Fruit fly (Drosophila melanogaster) whole organism, embryonic: ENCODE measurements around the gene mxt.

ENCODE experiments used
- ATbp ChIP-seq: fragments of 200-800 bp; sonication (Bioruptor generic); optimal IDR thresholded peaks from 2 replicates; lab custom pipeline; 2017; ENCODE audit warnings: missing biosample characterization, mild to moderate bottlenecking, missing genetic modification characterization, missing genetic modification reagents
- Ada2b ChIP-seq: fragments of 200-800 bp; sonication (Bioruptor generic); IDR thresholded peaks from 2 replicates; pipeline ENCODE4 v1.3.6; 2022; ENCODE audit warnings: missing biosample characterization, missing genetic modification characterization
- CG10366 ChIP-seq: fragments of 200-800 bp; sonication (Bioruptor generic); IDR thresholded peaks from 2 replicates; pipeline ENCODE4 v1.3.6; 2022; ENCODE audit warnings: missing biosample characterization, missing genetic modification characterization
- CG11695 ChIP-seq: fragments of 200-800 bp; sonication (Bioruptor generic); IDR thresholded peaks from 3 replicates; pipeline ENCODE4 v1.3.6; 2022; ENCODE audit warnings: missing biosample characterization, missing genetic modification characterization
- CG12659 ChIP-seq: fragments of 200-800 bp; sonication (Bioruptor generic); optimal IDR thresholded peaks from 3 replicates; lab custom pipeline; 2017; ENCODE audit warnings: mild to moderate bottlenecking, missing biosample characterization, missing genetic modification reagents, missing genetic modification characterization
- CG12769 ChIP-seq: fragments of 200-800 bp; sonication (Bioruptor generic); optimal IDR thresholded peaks from 2 replicates; lab custom pipeline; 2019; ENCODE audit warnings: missing biosample characterization, mild to moderate bottlenecking, missing genetic modification characterization, moderate library complexity
- CG13424 ChIP-seq: fragments of 200-800 bp; sonication (Bioruptor generic); optimal IDR thresholded peaks from 2 replicates; lab custom pipeline; 2019; ENCODE audit warnings: missing biosample characterization, mild to moderate bottlenecking, missing genetic modification characterization, moderate library complexity
- CG15479 ChIP-seq: fragments of 200-800 bp; sonication (Bioruptor generic); optimal IDR thresholded peaks from 3 replicates; lab custom pipeline; 2019; ENCODE audit warnings: missing biosample characterization, mild to moderate bottlenecking, missing genetic modification characterization, moderate library complexity
- CG16863 ChIP-seq: fragments of 200-800 bp; sonication (Bioruptor generic); optimal IDR thresholded peaks from 3 replicates; lab custom pipeline; 2016; ENCODE audit warnings: missing biosample characterization, missing genetic modification characterization
- CG17612 ChIP-seq: fragments of 200-800 bp; sonication (Bioruptor generic); IDR thresholded peaks from 2 replicates; pipeline ENCODE4 v1.3.6; 2022; ENCODE audit warnings: missing biosample characterization, missing genetic modification characterization
- CG2712 ChIP-seq: fragments of 200-800 bp; optimal IDR thresholded peaks from 3 replicates; lab custom pipeline; 2019; ENCODE audit warnings: missing biosample characterization, mild to moderate bottlenecking, missing genetic modification characterization, moderate library complexity
- CG30403 ChIP-seq: fragments of 200-800 bp; sonication (Bioruptor generic); optimal IDR thresholded peaks from 3 replicates; lab custom pipeline; 2016; ENCODE audit warnings: missing biosample characterization, missing genetic modification characterization
- CG3163 ChIP-seq: fragments of 200-800 bp; sonication (Bioruptor generic); optimal IDR thresholded peaks from 3 replicates; lab custom pipeline; 2016; ENCODE audit warnings: missing biosample characterization, missing genetic modification characterization
- CG33557 ChIP-seq: fragments of 200-800 bp; sonication (Bioruptor generic); optimal IDR thresholded peaks from 2 replicates; lab custom pipeline; 2019; ENCODE audit warnings: missing biosample characterization, mild to moderate bottlenecking, missing genetic modification characterization, moderate library complexity
- CG8290 ChIP-seq, 3 experiments: fragments of 200-800 bp; sonication (Bioruptor generic); optimal IDR thresholded peaks; 2 replicates each; lab custom pipeline; 2016 to 2019; ENCODE audit warnings: missing biosample characterization in 3 of 3, missing genetic modification characterization in 3 of 3, mild to moderate bottlenecking in 2 of 3, moderate library complexity in 1 of 3
- Gug ChIP-seq: fragments of 200-800 bp; sonication (Bioruptor generic); IDR thresholded peaks from 4 replicates; pipeline ENCODE4 v1.3.6; 2022; ENCODE audit warnings: missing biosample characterization, missing genetic modification characterization
- HHEX ChIP-seq: fragments of 200-800 bp; sonication (Bioruptor generic); optimal IDR thresholded peaks from 3 replicates; lab custom pipeline; 2017; ENCODE audit warnings: missing biosample characterization, mild to moderate bottlenecking, missing genetic modification characterization, missing genetic modification reagents
- Hsf ChIP-seq: fragments of 200-800 bp; sonication (Bioruptor generic); optimal IDR thresholded peaks from 3 replicates; lab custom pipeline; 2016; ENCODE audit warnings: missing biosample characterization, missing genetic modification characterization
- Max ChIP-seq: fragments of 200-800 bp; sonication (Bioruptor generic); optimal IDR thresholded peaks from 2 replicates; lab custom pipeline; 2016; ENCODE audit warnings: missing biosample characterization, mild to moderate bottlenecking, missing genetic modification characterization
- Med ChIP-seq: fragments of 200-800 bp; sonication (Bioruptor generic); peaks from one replicate; lab custom pipeline; 2016; ENCODE audit warnings: missing biosample characterization, missing genetic modification characterization, mild to moderate bottlenecking, inconsistent platforms, moderate library complexity
- NC2β ChIP-seq: fragments of 200-800 bp; sonication (Bioruptor generic); optimal IDR thresholded peaks from 2 replicates; lab custom pipeline; 2016; ENCODE audit warnings: missing biosample characterization, missing genetic modification characterization
- Nf-YA ChIP-seq: fragments of 200-800 bp; sonication (Bioruptor generic); IDR thresholded peaks from 2 replicates; pipeline ENCODE4 v1.3.6; 2022; ENCODE audit warnings: missing biosample characterization, missing genetic modification characterization
- Nf-YB ChIP-seq: fragments of 200-800 bp; sonication (Bioruptor generic); optimal IDR thresholded peaks from 3 replicates; lab custom pipeline; 2019; ENCODE audit warnings: missing biosample characterization, mild to moderate bottlenecking, missing genetic modification characterization, moderate library complexity
- Pdp1 ChIP-seq, 2 experiments: fragments of 200-800 bp; sonication (Bioruptor generic); optimal IDR thresholded peaks; 3 replicates each; lab custom pipeline; 2016; ENCODE audit warnings: missing biosample characterization in 2 of 2, missing genetic modification characterization in 2 of 2, mild to moderate bottlenecking in 1 of 2, moderate library complexity in 1 of 2
- Rfx ChIP-seq: fragments of 200-800 bp; sonication (Bioruptor generic); IDR thresholded peaks from 2 replicates; pipeline ENCODE4 v1.3.6; 2022; ENCODE audit warnings: missing biosample characterization, missing genetic modification characterization
- Ssrp ChIP-seq: fragments of 200-800 bp; sonication (Bioruptor generic); optimal IDR thresholded peaks from 2 replicates; lab custom pipeline; 2018; ENCODE audit warnings: missing biosample characterization, mild to moderate bottlenecking, missing genetic modification characterization, moderate library complexity
- Trl ChIP-seq, 3 experiments: fragments of >200 bp in 2 of 3; fragments of 200-800 bp in 1 of 3; sonication (Bioruptor generic) in 1 of 3; optimal IDR thresholded peaks; 2 replicates in 1 of 3; 3 replicates in 2 of 3; lab custom pipeline; 2016 to 2017; ENCODE audit warnings: missing biosample characterization in 1 of 3, missing genetic modification characterization in 1 of 3
- bcd ChIP-seq: fragments of 200-800 bp; sonication (Bioruptor generic); optimal IDR thresholded peaks from 2 replicates; lab custom pipeline; 2017; ENCODE audit warnings: missing biosample characterization, mild to moderate bottlenecking, missing genetic modification characterization
- caup ChIP-seq: fragments of 200-800 bp; sonication (Bioruptor generic); optimal IDR thresholded peaks from 3 replicates; lab custom pipeline; 2017; ENCODE audit warnings: missing biosample characterization, mild to moderate bottlenecking, missing genetic modification characterization, moderate library complexity; ENCODE audit not compliant: severe bottlenecking
- cg ChIP-seq: fragments of 200-800 bp; sonication (Bioruptor generic); optimal IDR thresholded peaks from 3 replicates; lab custom pipeline; 2019; ENCODE audit warnings: missing biosample characterization, mild to moderate bottlenecking, missing genetic modification characterization, moderate library complexity
- ci ChIP-seq: fragments of 200-800 bp; sonication (Bioruptor generic); IDR thresholded peaks from 3 replicates; pipeline ENCODE4 v1.3.6; 2022; ENCODE audit warnings: missing biosample characterization, missing genetic modification characterization
- ewg ChIP-seq: fragments of 200-800 bp; sonication (Bioruptor generic); optimal IDR thresholded peaks from 3 replicates; lab custom pipeline; 2017; ENCODE audit warnings: mild to moderate bottlenecking, missing biosample characterization, missing genetic modification reagents, missing genetic modification characterization
- fd3F ChIP-seq: fragments of 200-800 bp; sonication (Bioruptor generic); optimal IDR thresholded peaks from 2 replicates; lab custom pipeline; 2018; ENCODE audit warnings: missing biosample characterization, mild to moderate bottlenecking, missing genetic modification characterization, moderate library complexity
- ind ChIP-seq: fragments of 200-800 bp; sonication (Bioruptor generic); optimal IDR thresholded peaks from 3 replicates; lab custom pipeline; 2016; ENCODE audit warnings: missing biosample characterization, missing genetic modification characterization
- insv ChIP-seq, 2 experiments: fragments of 200-800 bp; sonication (Bioruptor generic); optimal IDR thresholded peaks; 3 replicates each; lab custom pipeline; 2016 to 2018; ENCODE audit warnings: missing biosample characterization in 2 of 2, missing genetic modification characterization in 2 of 2
- klu ChIP-seq: fragments of 200-800 bp; sonication (Bioruptor generic); IDR thresholded peaks from 2 replicates; pipeline ENCODE4 v1.3.6; 2022; ENCODE audit warnings: missing biosample characterization, missing genetic modification characterization
- nmo ChIP-seq: fragments of 200-800 bp; sonication (Bioruptor generic); optimal IDR thresholded peaks from 2 replicates; lab custom pipeline; 2018; ENCODE audit warnings: missing biosample characterization, mild to moderate bottlenecking, missing genetic modification characterization, moderate library complexity
- peb ChIP-seq: fragments of 200-800 bp; sonication (Bioruptor generic); IDR thresholded peaks from 2 replicates; pipeline ENCODE4 v1.3.6; 2022; ENCODE audit warnings: missing biosample characterization, missing genetic modification characterization
- phol ChIP-seq: fragments of 200-800 bp; sonication (Bioruptor generic); optimal IDR thresholded peaks from 3 replicates; lab custom pipeline; 2018; ENCODE audit warnings: missing biosample characterization, mild to moderate bottlenecking, missing genetic modification characterization, moderate library complexity
- pnt ChIP-seq: fragments of 200-800 bp; sonication (Bioruptor generic); optimal IDR thresholded peaks from 3 replicates; lab custom pipeline; 2016; ENCODE audit warnings: missing biosample characterization, missing genetic modification characterization
- ranshi ChIP-seq: fragments of 200-800 bp; sonication (Bioruptor generic); IDR thresholded peaks from 2 replicates; pipeline ENCODE4 v1.3.6; 2022; ENCODE audit warnings: missing biosample characterization, missing genetic modification characterization
- tap ChIP-seq: fragments of 200-800 bp; optimal IDR thresholded peaks from 3 replicates; lab custom pipeline; 2019; ENCODE audit warnings: missing biosample characterization, mild to moderate bottlenecking, missing genetic modification characterization, moderate library complexity
- tio ChIP-seq: fragments of 200-800 bp; sonication (Bioruptor generic); optimal IDR thresholded peaks from 2 replicates; lab custom pipeline; 2017; ENCODE audit warnings: missing biosample characterization, missing genetic modification characterization, inconsistent platforms
- ttk ChIP-seq: fragments of 200-800 bp; sonication (Bioruptor generic); IDR thresholded peaks from 2 replicates; pipeline ENCODE4 v2.1.2; 2022; ENCODE audit warnings: missing biosample characterization, missing genetic modification characterization
- zf30C ChIP-seq: fragments of 200-800 bp; sonication (Bioruptor generic); optimal IDR thresholded peaks from 3 replicates; lab custom pipeline; 2018; ENCODE audit warnings: missing biosample characterization, mild to moderate bottlenecking, missing genetic modification characterization
- zfh1 ChIP-seq: fragments of 200-800 bp; sonication (Bioruptor generic); IDR thresholded peaks from 3 replicates; pipeline ENCODE4 v1.3.6; 2022; ENCODE audit warnings: missing biosample characterization, missing genetic modification characterization

Gene mxt

dm6 chr2L:4820448-4821318 lies 26.4 kb downstream of the mxt start:
- TF ChIP-seq CG11695 (GFP tag; lab: Robert Waterston, UW) (peak; percentile 21; the same call in 1 of the 3 replicates), CG12659 (GFP tag; lab: Kevin White, UChicago) (peak; percentile 64), caup (GFP tag; lab: Kevin White, UChicago) (peak; percentile 13), HHEX (GFP tag; lab: Kevin White, UChicago) (peak; percentile 21), CG33557 (GFP tag; lab: Kevin White, UChicago) (peak; percentile 10), CG16863 (GFP tag; lab: Kevin White, UChicago) (peak; percentile 53), Med (peak; percentile 25), peb (GFP tag; lab: Robert Waterston, UW) (peak; percentile 66), ewg (GFP tag; lab: Kevin White, UChicago) (peak; percentile 27), ranshi (peak; percentile 40; the same call in 1 of the 2 replicates), CG15479 (GFP tag; lab: Kevin White, UChicago) (peak; percentile 2), CG2712 (tag; lab: Kevin White, UChicago) (peak; percentile 74), bcd (GFP tag; lab: Kevin White, UChicago) (peak; percentile 18), CG8290 (GFP tag; optimal IDR thresholded peaks at IDR 0.05; lab: Kevin White, UChicago) (no peak), CG8290 (tag; optimal IDR thresholded peaks at IDR 0.05; lab: Kevin White, UChicago) (peak; percentile 52 to 74), Gug (GFP tag; lab: Robert Waterston, UW) (peak; percentile 43; the same call in 2 of the 4 replicates), insv (GFP tag; optimal IDR thresholded peaks at IDR 0.05; lab: Kevin White, UChicago) (peak in 1 of 2 experiments; percentile 5), Pdp1 (GFP tag; optimal IDR thresholded peaks at IDR 0.05; lab: Kevin White, UChicago) (peak; percentile 21 to 61), Trl (optimal IDR thresholded peaks at IDR 0.05; lab: Kevin White, UChicago) (peak; percentile 57 to 63), Trl (GFP tag; optimal IDR thresholded peaks at IDR 0.05; lab: Kevin White, UChicago) (no peak), fd3F (GFP tag; lab: Kevin White, UChicago) (no peak), Rfx (GFP tag; lab: Robert Waterston, UW) (peak; percentile 17; the same call in 1 of the 2 replicates), zf30C (GFP tag; lab: Kevin White, UChicago) (peak; percentile 93), klu (GFP tag; lab: Robert Waterston, UW) (no peak), CG17612 (GFP tag; lab: Robert Waterston, UW) (0 out of 2 replicates have a peak, but pooled peaks have one; percentile 19), zfh1 (GFP tag; lab: Robert Waterston, UW) (peak; percentile 54; the same call in 2 of the 3 replicates), CG10366 (GFP tag; lab: Robert Waterston, UW) (peak; percentile 18; the same call in 1 of the 2 replicates), tio (GFP tag; lab: Kevin White, UChicago) (peak; percentile 69), Ada2b (GFP tag; lab: Robert Waterston, UW) (peak; percentile 48), ATbp (peak; percentile 25), Nf-YA (GFP tag; lab: Robert Waterston, UW) (0 out of 2 replicates have a peak, but pooled peaks have one; percentile 20), CG12769 (peak; percentile 68), cg (GFP tag; lab: Kevin White, UChicago) (peak; percentile 15), ind (GFP tag; lab: Kevin White, UChicago) (peak; percentile 46), tap (tag; lab: Kevin White, UChicago) (peak; percentile 30), Nf-YB (peak; percentile 38), pnt (peak; percentile 30), Hsf (peak; percentile 41), phol (tag; lab: Kevin White, UChicago) (peak; percentile 56), Max (GFP tag; lab: Kevin White, UChicago) (peak; percentile 28), CG30403 (GFP tag; lab: Kevin White, UChicago) (peak; percentile 73), ci (peak; percentile 44; the same call in 2 of the 3 replicates), NC2β (GFP tag; lab: Kevin White, UChicago) (peak; percentile 15), CG3163 (GFP tag; lab: Kevin White, UChicago) (no peak), ttk (GFP tag; lab: Robert Waterston, UW) (peak; percentile 14; the same call in 1 of the 2 replicates), CG13424 (tag; lab: Kevin White, UChicago) (peak; percentile 42), nmo (peak; percentile 55), Ssrp (tag; lab: Kevin White, UChicago) (peak; percentile 61)
